Worm (Caenorhabditis elegans) whole organism, young adult: ENCODE data around the gene cex-2.

Experiments used
- B0261.1 ChIP-seq: sonication (generic microtip); optimal IDR thresholded peaks from 2 replicates; lab custom pipeline; 2016; ENCODE audit warnings: mild to moderate bottlenecking, missing genetic modification characterization, moderate library complexity, missing compliant biosample characterization
- B0336.3 ChIP-seq: fragments of 200-800 bp; sonication (Bioruptor generic); IDR thresholded peaks from 2 replicates; pipeline ENCODE4 v1.3.6; 2022; ENCODE audit warnings: missing genetic modification characterization, missing compliant biosample characterization
- C06A6.2 ChIP-seq: fragments of 200-800 bp; sonication (Bioruptor generic); conservative IDR thresholded peaks from 2 replicates; pipeline ENCODE4 v1.3.6; 2022; ENCODE audit warnings: missing genetic modification characterization, missing compliant biosample characterization
- F10E7.11 ChIP-seq: sonication (generic microtip); optimal IDR thresholded peaks from 2 replicates; lab custom pipeline; 2017; ENCODE audit warnings: mild to moderate bottlenecking, missing genetic modification characterization, moderate library complexity, missing compliant biosample characterization
- F23B12.7 ChIP-seq: sonication (generic microtip); optimal IDR thresholded peaks from 2 replicates; lab custom pipeline; 2017; ENCODE audit warnings: missing genetic modification characterization, mild to moderate bottlenecking, missing compliant biosample characterization, antibody characterized with exemption, moderate library complexity; ENCODE audit not compliant: insufficient read depth
- F39B2.1 ChIP-seq: fragments of 200-800 bp; sonication (Bioruptor generic); IDR thresholded peaks from 2 replicates; pipeline ENCODE4 v1.3.6; 2022; ENCODE audit warnings: missing genetic modification reagents, missing genetic modification characterization, missing compliant biosample characterization
- F52B5.7 ChIP-seq: sonication (generic microtip); optimal IDR thresholded peaks from 2 replicates; lab custom pipeline; 2016; ENCODE audit warnings: mild to moderate bottlenecking, missing genetic modification characterization, missing compliant biosample characterization
- T07F8.4 ChIP-seq: sonication (generic microtip); optimal IDR thresholded peaks from 2 replicates; lab custom pipeline; 2016; ENCODE audit warnings: mild to moderate bottlenecking, missing genetic modification characterization, moderate library complexity, missing compliant biosample characterization
- Y53G8AR.9 ChIP-seq: fragments of 200-800 bp; sonication (Bioruptor generic); conservative IDR thresholded peaks from 2 replicates; pipeline ENCODE4 v1.3.6; 2022; ENCODE audit warnings: missing genetic modification reagents, missing genetic modification characterization, missing compliant biosample characterization
- Y95B8A.8 ChIP-seq: fragments of 200-800 bp; sonication (Bioruptor generic); IDR thresholded peaks from 2 replicates; pipeline ENCODE4 v1.3.6; 2022; ENCODE audit warnings: missing genetic modification reagents, missing genetic modification characterization, missing compliant biosample characterization
- atf-7 ChIP-seq: sonication (generic microtip); optimal IDR thresholded peaks from 2 replicates; lab custom pipeline; 2017; ENCODE audit warnings: mild to moderate bottlenecking, missing genetic modification characterization, missing compliant biosample characterization
- athp-1 ChIP-seq: sonication (generic microtip); optimal IDR thresholded peaks from 2 replicates; lab custom pipeline; 2017; ENCODE audit warnings: mild to moderate bottlenecking, missing genetic modification characterization, missing compliant biosample characterization
- attf-3 ChIP-seq: fragments of 200-800 bp; sonication (Bioruptor generic); conservative IDR thresholded peaks from 2 replicates; pipeline ENCODE4 v1.3.6; 2022; ENCODE audit warnings: missing genetic modification reagents, missing genetic modification characterization, missing compliant biosample characterization
- attf-5 ChIP-seq: fragments of 200-800 bp; sonication (Bioruptor generic); optimal IDR thresholded peaks from 2 replicates; lab custom pipeline; 2018; ENCODE audit warnings: mild to moderate bottlenecking, missing genetic modification characterization, missing compliant biosample characterization
- bed-1 ChIP-seq: fragments of 200-800 bp; sonication (Bioruptor generic); IDR thresholded peaks from 2 replicates; pipeline ENCODE4 v1.3.6; 2022; ENCODE audit warnings: missing genetic modification reagents, missing genetic modification characterization, missing compliant biosample characterization
- ccch-3 ChIP-seq: fragments of 200-800 bp; sonication (Bioruptor generic); optimal IDR thresholded peaks from 2 replicates; lab custom pipeline; 2018; ENCODE audit warnings: mild to moderate bottlenecking, missing genetic modification characterization, missing compliant biosample characterization
- cebp-1 ChIP-seq, 2 experiments: fragments of 200-800 bp in 1 of 2; sonication (Bioruptor generic) in 1 of 2; sonication (generic microtip) in 1 of 2; IDR thresholded peaks in 1 of 2; optimal IDR thresholded peaks in 1 of 2; 2 replicates each; pipeline versions ENCODE4 v1.3.6 to Lab custom; 2017 to 2022; ENCODE audit warnings: missing compliant biosample characterization in 2 of 2, missing genetic modification characterization in 2 of 2, mild to moderate bottlenecking in 1 of 2, missing genetic modification reagents in 1 of 2, moderate library complexity in 1 of 2
- ceh-100 ChIP-seq: fragments of 200-800 bp; sonication (Bioruptor generic); IDR thresholded peaks from 2 replicates; pipeline ENCODE4 v1.3.6; 2022; ENCODE audit warnings: missing genetic modification reagents, missing genetic modification characterization, missing compliant biosample characterization
- ceh-79 ChIP-seq: sonication (generic microtip); optimal IDR thresholded peaks from 2 replicates; lab custom pipeline; 2017; ENCODE audit warnings: mild to moderate bottlenecking, missing genetic modification characterization, missing compliant biosample characterization
- chd-7 ChIP-seq: sonication (generic microtip); optimal IDR thresholded peaks from 2 replicates; lab custom pipeline; 2016; ENCODE audit warnings: mild to moderate bottlenecking, missing genetic modification characterization, moderate library complexity, missing compliant biosample characterization
- dpff-1 ChIP-seq: sonication (generic microtip); optimal IDR thresholded peaks from 2 replicates; lab custom pipeline; 2017; ENCODE audit warnings: mild to moderate bottlenecking, missing genetic modification characterization, missing compliant biosample characterization
- egl-18 ChIP-seq: fragments of 200-800 bp; sonication (Bioruptor generic); IDR thresholded peaks from 2 replicates; pipeline ENCODE4 v1.3.6; 2022; ENCODE audit warnings: missing genetic modification reagents, missing genetic modification characterization, missing compliant biosample characterization
- fkh-3 ChIP-seq: sonication (generic microtip); optimal IDR thresholded peaks from 2 replicates; lab custom pipeline; 2016; ENCODE audit warnings: mild to moderate bottlenecking, missing genetic modification characterization, missing compliant biosample characterization
- hlh-12 ChIP-seq: sonication (generic microtip); optimal IDR thresholded peaks from 2 replicates; lab custom pipeline; 2016; ENCODE audit warnings: missing genetic modification characterization, missing compliant biosample characterization
- let-607 ChIP-seq, 2 experiments: fragments of 200-800 bp in 1 of 2; sonication (Bioruptor generic) in 1 of 2; sonication (generic microtip) in 1 of 2; optimal IDR thresholded peaks; 2 replicates each; lab custom pipeline; 2016 to 2018; ENCODE audit warnings: mild to moderate bottlenecking in 2 of 2, missing compliant biosample characterization in 2 of 2, missing genetic modification characterization in 2 of 2, moderate library complexity in 2 of 2, missing genotype in 1 of 2
- lin-35 ChIP-seq, 3 experiments: fragments of 150-350 bp in 2 of 3; sonication (generic microtip) in 1 of 3; optimal IDR thresholded peaks; 2 replicates each; lab custom pipeline; 2014 to 2018; ENCODE audit warnings: missing biosample characterization in 3 of 3, missing genetic modification characterization in 3 of 3, missing genetic modification reagents in 3 of 3
- lin-54 ChIP-seq: fragments of 200-800 bp; sonication (Bioruptor generic); optimal IDR thresholded peaks from 2 replicates; lab custom pipeline; 2018; ENCODE audit warnings: mild to moderate bottlenecking, missing genetic modification characterization, missing compliant biosample characterization
- madf-6 ChIP-seq: fragments of 200-800 bp; sonication (Bioruptor generic); IDR thresholded peaks from 2 replicates; pipeline ENCODE4 v1.3.6; 2022; ENCODE audit warnings: missing genetic modification reagents, missing genetic modification characterization, missing compliant biosample characterization
- mcd-1 ChIP-seq: fragments of 200-800 bp; sonication (Bioruptor generic); IDR thresholded peaks from 2 replicates; pipeline ENCODE4 v1.3.6; 2022; ENCODE audit warnings: missing genetic modification reagents, missing genetic modification characterization, missing compliant biosample characterization
- nfyb-1 ChIP-seq: fragments of 200-800 bp; sonication (Bioruptor generic); IDR thresholded peaks from 2 replicates; pipeline ENCODE4 v1.3.6; 2022; ENCODE audit warnings: missing genetic modification reagents, missing genetic modification characterization, missing compliant biosample characterization
- nhr-27 ChIP-seq: fragments of 200-800 bp; sonication (Bioruptor generic); optimal IDR thresholded peaks from 2 replicates; lab custom pipeline; 2018; ENCODE audit warnings: mild to moderate bottlenecking, missing genetic modification characterization, moderate library complexity, missing compliant biosample characterization
- pbrm-1 ChIP-seq: fragments of 200-800 bp; sonication (Bioruptor generic); IDR thresholded peaks from 2 replicates; pipeline ENCODE4 v1.3.6; 2022; ENCODE audit warnings: missing genetic modification reagents, missing genetic modification characterization, missing compliant biosample characterization
- rec-8 ChIP-seq, 2 experiments: sonication (generic microtip); optimal IDR thresholded peaks; 2 replicates each; lab custom pipeline; 2016; ENCODE audit warnings: mild to moderate bottlenecking in 2 of 2, missing genetic modification characterization in 2 of 2, missing genetic modification reagents in 2 of 2, missing genotype in 2 of 2, missing biosample characterization in 1 of 2, missing compliant biosample characterization in 1 of 2, moderate library complexity in 1 of 2
- rpc-1 ChIP-seq, 2 experiments: fragments of 150-350 bp in 1 of 2; sonication (generic microtip) in 1 of 2; optimal IDR thresholded peaks; 2 replicates each; lab custom pipeline; 2014 to 2018; ENCODE audit warnings: missing biosample characterization in 1 of 2, missing genetic modification characterization in 1 of 2, missing genetic modification reagents in 1 of 2, missing genotype in 1 of 2
- snpc-1.3 ChIP-seq: sonication (generic microtip); optimal IDR thresholded peaks from 2 replicates; lab custom pipeline; 2017; ENCODE audit warnings: missing genetic modification characterization, mild to moderate bottlenecking, missing compliant biosample characterization, antibody characterized with exemption, moderate library complexity, missing genotype, missing genetic modification reagents; ENCODE audit not compliant: insufficient read depth
- sptf-2 ChIP-seq: fragments of 200-800 bp; sonication (Bioruptor generic); optimal IDR thresholded peaks from 2 replicates; lab custom pipeline; 2018; ENCODE audit warnings: mild to moderate bottlenecking, missing genetic modification characterization, missing compliant biosample characterization
- tbp1 ChIP-seq: fragments of 200-800 bp; sonication (Bioruptor generic); optimal IDR thresholded peaks from 2 replicates; lab custom pipeline; 2018; ENCODE audit warnings: mild to moderate bottlenecking, missing genetic modification characterization, missing compliant biosample characterization
- tlf-1 ChIP-seq: fragments of 200-800 bp; sonication (Bioruptor generic); optimal IDR thresholded peaks from 2 replicates; lab custom pipeline; 2018; ENCODE audit warnings: mild to moderate bottlenecking, missing genetic modification characterization, missing compliant biosample characterization
- unc-130 ChIP-seq: sonication (generic microtip); optimal IDR thresholded peaks from 2 replicates; lab custom pipeline; 2016; ENCODE audit warnings: missing genetic modification reagents, missing genetic modification characterization, missing compliant biosample characterization
- ztf-25 ChIP-seq: fragments of 200-800 bp; sonication (Bioruptor generic); IDR thresholded peaks from 2 replicates; pipeline ENCODE4 v1.3.6; 2022; ENCODE audit warnings: missing genetic modification reagents, missing genetic modification characterization, missing compliant biosample characterization

Gene cex-2

DNA sequence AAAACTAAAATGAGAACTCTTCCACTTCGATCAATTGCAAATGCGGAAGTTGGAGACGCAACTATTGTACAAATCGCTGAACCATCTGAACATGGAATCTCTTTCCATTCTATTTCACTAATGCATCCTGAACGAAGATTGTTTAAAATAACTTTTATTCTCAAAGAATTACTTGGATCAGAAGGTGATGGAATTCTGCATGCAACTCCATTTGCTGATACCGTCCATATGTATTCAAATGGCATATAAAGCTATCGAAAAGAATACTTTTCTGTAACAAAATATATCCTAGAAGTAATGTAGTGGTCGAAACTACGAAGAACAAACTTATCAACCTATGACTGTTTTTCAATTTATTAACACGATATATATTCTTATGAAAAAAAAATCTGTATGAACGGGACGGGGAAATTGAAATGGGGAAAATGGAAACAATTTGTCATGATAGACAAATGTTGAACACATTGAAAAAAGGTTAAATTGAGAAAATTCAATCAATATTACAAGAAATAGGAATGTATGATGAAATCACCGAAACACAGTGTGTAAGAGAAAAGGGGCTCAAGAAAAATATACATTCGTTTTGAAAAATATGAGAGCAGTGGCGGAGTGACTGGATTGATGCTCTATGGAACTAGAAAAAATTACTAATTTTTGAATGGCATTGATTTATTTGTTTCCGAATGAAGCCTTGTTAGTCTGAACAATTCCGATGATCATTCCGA, 42.7 kb upstream of the cex-2 start, which contains the start of gene T01H3.2:
Gene T01H3.2 (minus strand): TSS at position 251 of the 725 bp plus-strand sequence.
- TF ChIP-seq madf-6 (GFP tag; lab: Robert Waterston, UW) (no peak; the same call in 1 of the 2 replicates), lin-54 (GFP tag; lab: Kevin White, UChicago) (peak; percentile 37), atf-7 (tag; lab: Kevin White, UChicago) (peak; percentile 9), tlf-1 (GFP tag; lab: Kevin White, UChicago) (peak; percentile 51), lin-35 (GFP tag; optimal IDR thresholded peaks at IDR 0.05; lab: Kevin White, UChicago) (peak in 1 of 3 experiments; percentile 22), nfyb-1 (GFP tag; lab: Robert Waterston, UW) (peak; percentile 33; the same call in 1 of the 2 replicates), tbp1 (GFP tag; lab: Kevin White, UChicago) (peak; percentile 21), B0261.1 (tag; lab: Kevin White, UChicago) (no peak), unc-130 (GFP tag; lab: Kevin White, UChicago) (no peak), B0336.3 (GFP tag; lab: Robert Waterston, UW) (0 out of 2 replicates have a peak, but pooled peaks have one; percentile 10), chd-7 (tag; lab: Kevin White, UChicago) (peak; percentile 28), dpff-1 (no peak), let-607 (tag; optimal IDR thresholded peaks at IDR 0.05; lab: Kevin White, UChicago) (no peak), bed-1 (GFP tag; lab: Robert Waterston, UW) (no peak), cebp-1 (GFP tag; IDR thresholded peaks at IDR 0.05; lab: Robert Waterston, UW) (no peak), cebp-1 (tag; optimal IDR thresholded peaks at IDR 0.05; lab: Kevin White, UChicago) (peak; percentile 21)

DNA sequence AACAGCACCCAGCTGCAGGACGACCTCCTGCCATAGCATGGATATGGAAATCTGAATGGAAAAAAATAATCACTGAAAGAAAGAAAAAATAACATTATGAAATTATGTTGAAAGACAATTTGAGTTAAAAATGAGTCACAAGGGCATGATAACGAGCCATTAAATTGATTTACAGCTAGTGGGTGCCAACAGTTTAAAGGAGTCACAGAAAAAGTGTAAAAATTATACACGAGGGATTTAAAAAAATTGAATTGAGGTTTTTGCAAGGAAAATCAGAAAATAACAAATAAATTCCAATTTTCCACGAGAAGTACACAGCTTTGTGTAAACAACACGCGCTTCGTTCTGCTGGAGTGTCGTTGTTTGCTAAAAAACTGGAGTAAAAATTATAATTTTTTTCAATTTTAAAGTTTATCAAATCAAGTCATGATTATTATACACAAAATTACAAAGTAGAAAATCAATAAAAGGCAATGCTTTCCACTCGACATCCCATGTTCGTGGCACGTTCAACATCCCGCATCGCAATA, 38.7 kb upstream of the cex-2 start, which contains the start of gene T01H3.3:
Gene T01H3.3 (minus strand): TSS at position 51 of the 530 bp plus-strand sequence.
- TF ChIP-seq F23B12.7 = peak; percentile 27
- peak; percentile 91 for TF ChIP-seq attf-3
- TF ChIP-seq cebp-1 (GFP tag; IDR thresholded peaks at IDR 0.05; lab: Robert Waterston, UW) = no peak
- TF ChIP-seq cebp-1 (tag; optimal IDR thresholded peaks at IDR 0.05; lab: Kevin White, UChicago) = peak; percentile 15
- TF ChIP-seq lin-35 (GFP tag; optimal IDR thresholded peaks at IDR 0.05; lab: Kevin White, UChicago) = no peak

ce11 chrII:7870632-7871031, 35.4 kb upstream of the cex-2 start:
- TF ChIP-seq ceh-79 (no peak), Y95B8A.8 (GFP tag; lab: Robert Waterston, UW) (peak; percentile 18; the same call in 1 of the 2 replicates), rpc-1 (optimal IDR thresholded peaks at IDR 0.05; lab: Kevin White, UChicago) (no peak), rpc-1 (tag; optimal IDR thresholded peaks at IDR 0.05; lab: Kevin White, UChicago) (no peak), lin-54 (GFP tag; lab: Kevin White, UChicago) (peak; percentile 51), T07F8.4 (tag; lab: Kevin White, UChicago) (no peak), ceh-100 (peak; percentile 49; the same call in 1 of the 2 replicates), ccch-3 (no peak), ztf-25 (GFP tag; lab: Robert Waterston, UW) (no peak), lin-35 (GFP tag; optimal IDR thresholded peaks at IDR 0.05; lab: Kevin White, UChicago) (no peak), hlh-12 (no peak), F39B2.1 (no peak), mcd-1 (GFP tag; lab: Robert Waterston, UW) (0 out of 2 replicates have a peak, but pooled peaks have one; percentile 24), C06A6.2 (GFP tag; lab: Robert Waterston, UW) (no peak), bed-1 (GFP tag; lab: Robert Waterston, UW) (no peak), nhr-27 (tag; lab: Kevin White, UChicago) (no peak), rec-8 (tag; optimal IDR thresholded peaks at IDR 0.05; lab: Kevin White, UChicago) (no peak), F52B5.7 (no peak), attf-5 (GFP tag; lab: Kevin White, UChicago) (peak; percentile 65), pbrm-1 (GFP tag; lab: Robert Waterston, UW) (peak; percentile 63; the same call in 1 of the 2 replicates), fkh-3 (tag; lab: Kevin White, UChicago) (no peak), snpc-1.3 (tag; lab: Kevin White, UChicago) (no peak), sptf-2 (GFP tag; lab: Kevin White, UChicago) (no peak), egl-18 (GFP tag; lab: Robert Waterston, UW) (no peak), Y53G8AR.9 (GFP tag; lab: Robert Waterston, UW) (no peak), athp-1 (peak; percentile 68), F10E7.11 (no peak)
